Fruit fly (Drosophila melanogaster): ENCODE results near the gene CG5850.

CG5850 gene

DNA sequence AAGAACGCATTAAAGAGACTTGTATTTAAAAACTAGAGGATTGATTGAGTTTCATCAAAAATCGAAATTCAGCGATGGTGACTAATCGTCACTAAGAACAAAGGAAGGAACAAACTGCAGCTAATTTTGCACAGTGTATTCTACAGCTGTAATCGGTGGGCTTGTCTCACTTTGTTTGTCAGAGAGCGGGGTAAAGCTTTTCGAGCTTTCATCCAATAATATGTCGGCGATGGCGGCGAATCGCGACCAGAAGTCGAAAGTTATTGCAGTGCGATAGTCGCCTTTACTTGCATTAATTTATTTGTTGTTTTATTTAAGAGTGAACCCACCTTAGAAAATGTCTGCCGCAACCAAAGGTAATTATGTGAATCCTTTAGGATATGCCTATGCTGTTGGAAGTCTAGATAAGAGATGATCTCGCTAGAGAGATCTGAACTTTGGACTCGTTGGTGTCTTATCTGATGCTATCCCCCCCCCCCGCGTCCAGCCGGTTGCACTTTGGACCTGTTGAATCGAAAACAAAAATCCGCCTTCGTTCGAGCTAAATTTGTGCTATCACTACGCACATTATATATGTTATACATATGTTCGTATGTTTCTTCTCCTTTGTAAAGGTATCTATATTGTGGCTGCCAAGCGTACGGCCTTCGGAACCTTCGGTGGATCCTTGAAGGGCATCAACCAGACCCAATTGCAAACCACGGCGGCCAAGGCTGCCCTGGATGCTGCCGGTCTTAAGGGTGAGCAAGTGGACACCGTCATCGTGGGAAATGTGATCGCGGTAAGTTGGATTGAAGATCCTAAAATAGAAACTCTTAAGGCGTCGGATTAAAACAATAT lies 48.5 kb downstream of the CG5850 start, which contains the start of gene yip2:
Gene yip2 (plus strand): TSS at position 243 of the 840 bp plus-strand sequence.
- TF ChIP-seq CG9705 (GFP tag; optimal IDR thresholded peaks at IDR 0.05), result peak; percentile 48
- peak; percentile 35 for TF ChIP-seq HLH106 (tag; optimal IDR thresholded peaks at IDR 0.05)
- no peak for TF ChIP-seq pan (optimal IDR thresholded peaks at IDR 0.05)
- no peak for TF ChIP-seq Abd-B (GFP tag; optimal IDR thresholded peaks at IDR 0.05)
- TF ChIP-seq sv (GFP tag; optimal IDR thresholded peaks at IDR 0.05), result peak; percentile 26
- no peak for TF ChIP-seq dmrt93B (GFP tag; optimal IDR thresholded peaks at IDR 0.05)
- TF ChIP-seq ey (GFP tag; optimal IDR thresholded peaks at IDR 0.05), result peak; percentile 42
- no peak for TF ChIP-seq CrebA (GFP tag; optimal IDR thresholded peaks at IDR 0.05; ENCODE audit: borderline replicate concordance)
- TF ChIP-seq Rel (GFP tag; optimal IDR thresholded peaks at IDR 0.05), result peak; percentile 86
- TF ChIP-seq Rel (tag; optimal IDR thresholded peaks at IDR 0.05), result peak; percentile 71
- peak; percentile 61 for TF ChIP-seq h (GFP tag; optimal IDR thresholded peaks at IDR 0.05)
- no peak for TF ChIP-seq lola (GFP tag; optimal IDR thresholded peaks at IDR 0.05)
- no peak for TF ChIP-seq N (GFP tag; optimal IDR thresholded peaks at IDR 0.05)
- TF ChIP-seq fru (GFP tag; optimal IDR thresholded peaks at IDR 0.05), result peak; percentile 64
- TF ChIP-seq Mio (GFP tag; optimal IDR thresholded peaks at IDR 0.05), result no peak
- TF ChIP-seq foxo (GFP tag; optimal IDR thresholded peaks at IDR 0.05), result peak; percentile 17 to 59
- peak; percentile 61 for TF ChIP-seq woc (GFP tag; optimal IDR thresholded peaks at IDR 0.05)
- no peak for TF ChIP-seq tai (GFP tag; optimal IDR thresholded peaks at IDR 0.05)
- peak; percentile 85 for TF ChIP-seq Jra (GFP tag; optimal IDR thresholded peaks at IDR 0.05)
- peak; percentile 82 for TF ChIP-seq Sp1 (GFP tag; optimal IDR thresholded peaks at IDR 0.05)
- peak; percentile 43 for TF ChIP-seq psq (GFP tag; optimal IDR thresholded peaks at IDR 0.05)
- TF ChIP-seq jim (GFP tag; optimal IDR thresholded peaks at IDR 0.05), result no peak
- TF ChIP-seq br (GFP tag; optimal IDR thresholded peaks at IDR 0.05), result peak; percentile 65
- peak; percentile 22 for TF ChIP-seq Hr83 (GFP tag; optimal IDR thresholded peaks at IDR 0.05; ENCODE audit: poor library complexity, severe bottlenecking)
- peak; percentile 61 for TF ChIP-seq rgr (GFP tag; optimal IDR thresholded peaks at IDR 0.05)
- peak; percentile 35 for TF ChIP-seq OdsH (GFP tag; optimal IDR thresholded peaks at IDR 0.05)
- no peak for TF ChIP-seq GATAd (GFP tag; optimal IDR thresholded peaks at IDR 0.05)
- TF ChIP-seq Hr78 (GFP tag; optimal IDR thresholded peaks at IDR 0.05), result no peak
- TF ChIP-seq sage (GFP tag; optimal IDR thresholded peaks at IDR 0.05), result peak; percentile 58
- TF ChIP-seq dsf (GFP tag; optimal IDR thresholded peaks at IDR 0.05; ENCODE audit: borderline replicate concordance), result peak; percentile 19
- TF ChIP-seq Hnf4 (GFP tag; optimal IDR thresholded peaks at IDR 0.05), result peak; percentile 100
- TF ChIP-seq Dif (GFP tag; optimal IDR thresholded peaks at IDR 0.05; ENCODE audit: partially characterized antibody), result no peak
- no peak for TF ChIP-seq brk (GFP tag; optimal IDR thresholded peaks at IDR 0.05)
- no peak for TF ChIP-seq dl (GFP tag; optimal IDR thresholded peaks at IDR 0.05; ENCODE audit: insufficient read depth in 1 of 2, partially characterized antibody in 2 of 2)
- TF ChIP-seq Dfd (GFP tag; optimal IDR thresholded peaks at IDR 0.05), result no peak

DNA sequence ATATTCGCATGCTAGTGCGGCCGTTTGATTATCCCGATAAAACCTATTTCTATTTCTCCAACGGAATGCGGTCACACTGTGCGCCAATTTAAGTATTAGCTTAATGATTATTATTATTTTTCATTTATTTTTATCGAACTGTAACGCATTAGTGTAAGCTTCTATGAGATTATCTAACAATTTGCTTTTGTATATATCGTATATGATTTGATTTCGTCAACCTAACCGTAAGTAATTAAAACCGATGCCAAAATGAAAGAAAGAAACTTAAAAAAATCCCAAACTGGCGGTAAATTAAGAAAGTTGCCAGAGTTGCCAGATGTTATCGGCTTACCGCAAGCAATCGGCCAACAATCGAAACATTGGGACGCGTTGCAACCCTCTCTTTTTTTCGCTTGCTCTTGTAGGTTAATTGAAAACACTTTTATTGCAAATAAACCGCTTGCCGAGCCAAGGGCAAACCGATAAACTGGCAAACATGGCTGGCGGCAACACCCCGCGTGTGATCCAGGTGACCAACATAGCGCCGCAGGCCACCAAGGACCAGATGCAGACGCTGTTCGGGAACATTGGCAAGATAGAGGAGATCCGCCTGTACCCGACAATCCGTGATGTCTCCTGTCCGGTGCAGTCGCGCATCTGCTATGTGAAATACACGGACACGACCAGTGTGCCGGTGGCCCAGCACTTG lies 51.0 kb downstream of the CG5850 start, which contains the start of the genes Etl1 and Srp54:
Gene Etl1 (minus strand): TSS at position 39 of the 691 bp plus-strand sequence.
Gene Srp54 (plus strand): TSS at position 342 of the 691 bp plus-strand sequence.
- TF ChIP-seq sage (GFP tag; optimal IDR thresholded peaks at IDR 0.05) (no peak), Jra (GFP tag; optimal IDR thresholded peaks at IDR 0.05) (peak; percentile 30), Myc (optimal IDR thresholded peaks at IDR 0.05) (peak; percentile 2), Rel (GFP tag; optimal IDR thresholded peaks at IDR 0.05) (no peak), Rel (tag; optimal IDR thresholded peaks at IDR 0.05) (peak; percentile 1), CG32264 (GFP tag; optimal IDR thresholded peaks at IDR 0.05) (no peak), Hr83 (GFP tag; optimal IDR thresholded peaks at IDR 0.05; ENCODE audit: poor library complexity, severe bottlenecking) (peak; percentile 2), h (GFP tag; optimal IDR thresholded peaks at IDR 0.05) (peak; percentile 13), Hnf4 (GFP tag; optimal IDR thresholded peaks at IDR 0.05) (peak; percentile 31), foxo (GFP tag; optimal IDR thresholded peaks at IDR 0.05) (peak in 1 of 2 experiments; percentile 25)
